Fruit fly (Drosophila melanogaster): ENCODE measurements around the gene PNUTS.

The PNUTS gene

dm6 chr2L:857897-858517 lies 12.3 kb upstream of the PNUTS start (continued):
- no peak for TF ChIP-seq hth (optimal IDR thresholded peaks at IDR 0.05)
- TF ChIP-seq CG15601 (tag; optimal IDR thresholded peaks at IDR 0.05): peak; percentile 20
- TF ChIP-seq oc (tag; optimal IDR thresholded peaks at IDR 0.05): peak; percentile 42
- TF ChIP-seq Dek (tag; optimal IDR thresholded peaks at IDR 0.05): peak; percentile 33
- TF ChIP-seq nmo (GFP tag; optimal IDR thresholded peaks at IDR 0.05): peak; percentile 32
- peak; percentile 49; the same call in 1 of the 2 replicates for TF ChIP-seq ara (GFP tag; IDR thresholded peaks at IDR 0.05)
- TF ChIP-seq CG15269 (tag; optimal IDR thresholded peaks at IDR 0.05): peak; percentile 73
- TF ChIP-seq CG7271 (tag; optimal IDR thresholded peaks at IDR 0.05): no peak
- TF ChIP-seq ssp (GFP tag; IDR thresholded peaks at IDR 0.05): 0 out of 2 replicates have a peak, but pooled peaks have one; percentile 12
- no peak for TF ChIP-seq fru (optimal IDR thresholded peaks at IDR 0.05)
- peak; percentile 63 for TF ChIP-seq PHDP (tag; optimal IDR thresholded peaks at IDR 0.05)
- peak; percentile 62 for TF ChIP-seq CG2712 (tag; optimal IDR thresholded peaks at IDR 0.05)
- TF ChIP-seq crol (GFP tag; IDR thresholded peaks at IDR 0.05): no peak
- 0 out of 2 replicates have a peak, but pooled peaks have one; percentile 23 for TF ChIP-seq CG6272 (GFP tag; IDR thresholded peaks at IDR 0.05)
- TF ChIP-seq CG6854 (GFP tag; optimal IDR thresholded peaks at IDR 0.05): peak; percentile 16
- peak; percentile 74 for TF ChIP-seq CG12391 (tag; optimal IDR thresholded peaks at IDR 0.05)
- no peak for TF ChIP-seq CG9876 (GFP tag; optimal IDR thresholded peaks at IDR 0.05)
- no peak for TF ChIP-seq HmgD (GFP tag; optimal IDR thresholded peaks at IDR 0.05)
- TF ChIP-seq CG2889 (GFP tag; IDR thresholded peaks at IDR 0.05): 0 out of 3 replicates have a peak, but pooled peaks have one; percentile 30
- TF ChIP-seq gcm (GFP tag; optimal IDR thresholded peaks at IDR 0.05): peak; percentile 29
- TF ChIP-seq CG10979 (tag; optimal IDR thresholded peaks at IDR 0.05): peak; percentile 58
- peak; percentile 12 for TF ChIP-seq Sox100B (GFP tag; optimal IDR thresholded peaks at IDR 0.05)
- no peak for TF ChIP-seq CG12942 (GFP tag; optimal IDR thresholded peaks at IDR 0.05)
- no peak for TF ChIP-seq aop (GFP tag; IDR thresholded peaks at IDR 0.05)
- peak; percentile 53 for TF ChIP-seq CG13424 (tag; optimal IDR thresholded peaks at IDR 0.05)
- TF ChIP-seq stc (GFP tag; IDR thresholded peaks at IDR 0.05): peak; percentile 52
- TF ChIP-seq sens (GFP tag): peak; percentile 89
- peak; percentile 33 for TF ChIP-seq her (GFP tag; optimal IDR thresholded peaks at IDR 0.05)
- TF ChIP-seq CG5245 (GFP tag; optimal IDR thresholded peaks at IDR 0.05): no peak
- TF ChIP-seq CG18619 (GFP tag; optimal IDR thresholded peaks at IDR 0.05): peak; percentile 8
- TF ChIP-seq bsh (GFP tag; optimal IDR thresholded peaks at IDR 0.05): peak in 1 of 2 experiments; percentile 59
- peak; percentile 11 for TF ChIP-seq Dip3 (GFP tag; optimal IDR thresholded peaks at IDR 0.05)
- peak; percentile 57 for TF ChIP-seq disco-r (GFP tag; optimal IDR thresholded peaks at IDR 0.05)
- TF ChIP-seq Usf (GFP tag; optimal IDR thresholded peaks at IDR 0.05): no peak
- no peak for TF ChIP-seq CG2199 (GFP tag; IDR thresholded peaks at IDR 0.05)
- peak; percentile 27 for TF ChIP-seq cwo (GFP tag; optimal IDR thresholded peaks at IDR 0.05)
- 0 out of 2 replicates have a peak, but pooled peaks have one; percentile 12 for TF ChIP-seq CG7372 (GFP tag; IDR thresholded peaks at IDR 0.05)
- TF ChIP-seq CG3995 (GFP tag; optimal IDR thresholded peaks at IDR 0.05): no peak
- 0 out of 3 replicates have a peak, but pooled peaks have one; percentile 50 for TF ChIP-seq so (GFP tag; IDR thresholded peaks at IDR 0.05)
- no peak for TF ChIP-seq CkIIα-i1 (GFP tag; IDR thresholded peaks at IDR 0.05)
- TF ChIP-seq CG43689 (GFP tag; IDR thresholded peaks at IDR 0.05): no peak
- peak; percentile 30 for TF ChIP-seq CG8290 (GFP tag; optimal IDR thresholded peaks at IDR 0.05)
- peak in 1 of 2 experiments; percentile 57 for TF ChIP-seq CG8290 (tag; optimal IDR thresholded peaks at IDR 0.05)
- TF ChIP-seq CG9437 (GFP tag; optimal IDR thresholded peaks at IDR 0.05): peak; percentile 9
- peak; percentile 51; the same call in 1 of the 2 replicates for TF ChIP-seq CG3847 (GFP tag; IDR thresholded peaks at IDR 0.05)
- TF ChIP-seq CG1603 (tag; optimal IDR thresholded peaks at IDR 0.05): peak; percentile 82
- peak; percentile 48 for TF ChIP-seq Atf3 (GFP tag; optimal IDR thresholded peaks at IDR 0.05)
- peak; percentile 50 for TF ChIP-seq CG9817 (tag; optimal IDR thresholded peaks at IDR 0.05)
- peak; percentile 12 for TF ChIP-seq jing (GFP tag; optimal IDR thresholded peaks at IDR 0.05)
- peak; percentile 53 for TF ChIP-seq CG1529 (GFP tag; optimal IDR thresholded peaks at IDR 0.05)
- TF ChIP-seq CG8388 (GFP tag; optimal IDR thresholded peaks at IDR 0.05): peak; percentile 33

All from whole organism, embryonic.